Worm (Caenorhabditis elegans): ENCODE data around the gene fmo-5.

Gene fmo-5

DNA sequence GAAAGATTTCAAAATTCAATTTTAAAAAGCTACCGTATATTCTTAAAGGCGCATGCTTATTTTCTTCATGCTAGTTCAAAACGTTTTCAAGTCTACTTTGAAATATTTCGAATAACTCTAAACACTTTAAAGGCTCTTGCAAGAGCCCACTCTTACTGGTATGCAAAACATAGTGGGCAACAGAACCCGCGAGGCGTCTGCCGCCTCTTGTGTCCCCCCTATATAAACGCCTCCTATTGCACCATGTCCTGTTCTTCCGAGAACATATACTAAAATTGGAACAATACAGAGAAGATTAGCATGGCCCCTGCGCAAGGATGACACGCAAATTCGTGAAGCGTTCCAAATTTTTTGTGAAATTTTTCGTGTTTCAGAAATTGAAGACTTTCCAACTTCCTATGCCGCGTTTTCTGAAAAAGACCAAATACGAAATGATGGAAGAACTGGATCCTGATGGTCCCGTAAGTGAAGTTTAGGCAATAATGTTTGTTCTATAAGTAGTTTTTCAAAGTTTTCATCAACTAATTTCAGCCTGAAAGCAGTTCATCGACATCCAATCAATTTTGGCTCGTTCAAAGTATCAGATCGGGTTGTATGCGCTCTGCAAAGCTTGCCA lies 44.5 kb downstream of the fmo-5 start (continued):
- TF ChIP-seq Y75B8A.6 (GFP tag; IDR thresholded peaks at IDR 0.05) (0 out of 2 replicates have a peak, but pooled peaks have one; percentile 12), zag-1 (tag; optimal IDR thresholded peaks at IDR 0.05) (no peak), spr-1 (tag; optimal IDR thresholded peaks at IDR 0.05) (no peak), ZK337.2 (GFP tag; IDR thresholded peaks at IDR 0.05) (peak; percentile 48; the same call in 1 of the 2 replicates), F44E2.7 (GFP tag; IDR thresholded peaks at IDR 0.05) (0 out of 2 replicates have a peak, but pooled peaks have one; percentile 25), egl-43 (GFP tag; IDR thresholded peaks at IDR 0.05) (peak; percentile 75), unc-39 (tag; optimal IDR thresholded peaks at IDR 0.05) (no peak), tra-1 (GFP tag; IDR thresholded peaks at IDR 0.05) (peak; percentile 40; the same call in 1 of the 2 replicates), lin-38 (GFP tag; IDR thresholded peaks at IDR 0.05) (peak; percentile 74), tag-97 (GFP tag; IDR thresholded peaks at IDR 0.05) (no peak), cey-2 (tag; optimal IDR thresholded peaks at IDR 0.05; ENCODE audit: borderline replicate concordance, insufficient read depth) (no peak), Y48G9A.11 (GFP tag; IDR thresholded peaks at IDR 0.05) (0 out of 2 replicates have a peak, but pooled peaks have one; percentile 43)

ce11 chrV:856549-856948 lies 46.9 kb downstream of the fmo-5 start, which contains the start of gene K09C6.2:
K09C6.2 (plus strand) TSS chrV:856849.
- no peak for TF ChIP-seq T26A8.4 (GFP tag; IDR thresholded peaks at IDR 0.05)
- TF ChIP-seq tag-97 (GFP tag; IDR thresholded peaks at IDR 0.05) = no peak
- TF ChIP-seq vab-7 (GFP tag; IDR thresholded peaks at IDR 0.05) = no peak
- no peak for TF ChIP-seq snpc-4 (tag; optimal IDR thresholded peaks at IDR 0.05)

ce11 chrV:854966-855365 lies 48.5 kb downstream of the fmo-5 start, which contains the start of gene K09C6.9:
K09C6.9 (minus strand) TSS chrV:855066.
- no peak for TF ChIP-seq ZK337.2 (GFP tag; IDR thresholded peaks at IDR 0.05)
- TF ChIP-seq nhr-42 (GFP tag; IDR thresholded peaks at IDR 0.05) = no peak
- no peak for TF ChIP-seq aha-1 (tag)
- TF ChIP-seq daf-12 (tag; optimal IDR thresholded peaks at IDR 0.05) = no peak
- no peak for TF ChIP-seq ama-1 (optimal IDR thresholded peaks at IDR 0.05)
- TF ChIP-seq nhr-48 (tag; optimal IDR thresholded peaks at IDR 0.05) = no peak
- TF ChIP-seq T20F7.1 (GFP tag; optimal IDR thresholded peaks at IDR 0.05) = no peak
- TF ChIP-seq ctbp-1 (GFP tag; IDR thresholded peaks at IDR 0.05) = no peak
- TF ChIP-seq lin-15B (tag; optimal IDR thresholded peaks at IDR 0.05) = no peak
- no peak for TF ChIP-seq saeg-2 (GFP tag; IDR thresholded peaks at IDR 0.05)
- TF ChIP-seq ceh-20 (GFP tag; IDR thresholded peaks at IDR 0.05) = no peak
- TF ChIP-seq Y75B8A.6 (GFP tag; IDR thresholded peaks at IDR 0.05) = no peak
- TF ChIP-seq dmd-8 (GFP tag; IDR thresholded peaks at IDR 0.05) = no peak

DNA sequence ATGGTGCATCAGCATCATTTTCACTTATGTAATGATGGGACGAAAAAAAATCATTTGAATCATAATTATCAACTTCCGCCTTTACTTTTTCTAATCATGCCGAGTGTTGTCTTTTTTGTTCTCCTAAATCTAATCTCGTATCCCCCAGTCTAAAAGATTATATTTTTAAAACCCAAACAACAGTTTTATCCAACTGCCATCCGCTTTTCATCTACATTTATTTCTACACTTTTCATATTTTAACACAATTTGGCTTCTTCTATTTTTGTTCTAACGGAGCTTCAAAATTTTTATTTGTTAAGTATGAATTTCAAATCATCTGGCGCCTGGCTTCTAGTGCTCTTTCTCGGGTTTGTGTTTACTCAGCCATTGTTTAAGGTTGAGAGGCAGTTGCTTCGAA lies 51.3 kb downstream of the fmo-5 start, which contains the start of gene K09C6.3:
K09C6.3 (plus strand) TSS at position 301 of the 400 bp plus-strand sequence.
- TF ChIP-seq daf-19 (GFP tag; conservative IDR thresholded peaks at IDR 0.05) (no peak), cey-2 (tag; optimal IDR thresholded peaks at IDR 0.05; ENCODE audit: borderline replicate concordance, insufficient read depth) (no peak), D1046.2 (GFP tag; IDR thresholded peaks at IDR 0.05) (no peak), zip-11 (GFP tag; IDR thresholded peaks at IDR 0.05) (no peak), lsy-2 (tag; optimal IDR thresholded peaks at IDR 0.05) (no peak), lir-3 (tag; optimal IDR thresholded peaks at IDR 0.05) (no peak), T26A8.4 (GFP tag; IDR thresholded peaks at IDR 0.05) (no peak), nhr-48 (tag; optimal IDR thresholded peaks at IDR 0.05) (no peak), unc-130 (GFP tag; optimal IDR thresholded peaks at IDR 0.05) (no peak), mxl-3 (GFP tag; optimal IDR thresholded peaks at IDR 0.05) (no peak), nhr-42 (GFP tag; IDR thresholded peaks at IDR 0.05) (no peak), F26F4.8 (GFP tag; conservative IDR thresholded peaks at IDR 0.05) (no peak)

Data from whole organism, L4 larva.